Worm (Caenorhabditis elegans): ENCODE measurements around the gene lon-3.

The lon-3 gene

DNA sequence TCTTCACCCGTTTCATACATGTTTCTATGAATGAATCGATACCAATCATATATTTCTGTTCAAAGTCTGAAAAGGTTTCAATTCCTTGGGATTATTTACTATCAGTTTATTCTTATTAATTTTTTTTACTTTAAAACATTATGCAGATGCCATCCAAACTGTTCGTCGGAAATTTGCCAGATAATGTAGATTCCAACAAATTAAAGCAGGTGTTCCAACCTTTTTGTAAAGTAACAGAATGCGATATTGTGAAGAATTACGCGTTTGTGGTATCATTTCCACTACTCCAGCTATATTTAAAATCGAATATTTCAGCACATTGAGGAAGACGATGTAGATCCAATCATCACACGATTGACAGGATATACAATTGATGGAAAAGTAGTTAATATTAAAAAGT is 6.3 kb downstream of the lon-3 start, which contains the start of gene rnp-1 (continued):
- TF ChIP-seq let-607 (tag; optimal IDR thresholded peaks at IDR 0.05) (no peak), lin-26 (GFP tag; IDR thresholded peaks at IDR 0.05) (no peak), T26A5.8 (tag; optimal IDR thresholded peaks at IDR 0.05) (no peak), attf-6 (GFP tag; IDR thresholded peaks at IDR 0.05) (0 out of 2 replicates have a peak, but pooled peaks have one; percentile 11), chd-7 (tag; optimal IDR thresholded peaks at IDR 0.05) (no peak), ztf-28 (GFP tag; IDR thresholded peaks at IDR 0.05) (no peak), F49E8.2 (tag; optimal IDR thresholded peaks at IDR 0.05; ENCODE audit: insufficient read depth) (peak; percentile 16), unc-130 (GFP tag; optimal IDR thresholded peaks at IDR 0.05) (no peak), efl-1 (GFP tag; optimal IDR thresholded peaks at IDR 0.05) (no peak), ceh-79 (tag; optimal IDR thresholded peaks at IDR 0.05) (no peak), hlh-26 (GFP tag; conservative IDR thresholded peaks at IDR 0.05) (no peak), sptf-2 (GFP tag; optimal IDR thresholded peaks at IDR 0.05) (no peak), K12H6.12 (tag; optimal IDR thresholded peaks at IDR 0.05) (no peak), mes-4 (tag; optimal IDR thresholded peaks at IDR 0.05) (no peak), F37B4.10 (GFP tag; IDR thresholded peaks at IDR 0.05) (no peak), tlf-1 (GFP tag; optimal IDR thresholded peaks at IDR 0.05) (peak; percentile 24), bed-2 (GFP tag; IDR thresholded peaks at IDR 0.05) (no peak), mcd-1 (GFP tag; IDR thresholded peaks at IDR 0.05) (no peak), lin-35 (GFP tag; optimal IDR thresholded peaks at IDR 0.05) (peak in 1 of 3 experiments; percentile 4), snpc-1.1 (tag; optimal IDR thresholded peaks at IDR 0.05; ENCODE audit: insufficient read depth) (no peak), fkh-3 (tag; optimal IDR thresholded peaks at IDR 0.05) (no peak), B0336.3 (GFP tag; IDR thresholded peaks at IDR 0.05) (peak; percentile 58; the same call in 1 of the 2 replicates), snpc-1.3 (tag; optimal IDR thresholded peaks at IDR 0.05; ENCODE audit: insufficient read depth) (no peak)

DNA sequence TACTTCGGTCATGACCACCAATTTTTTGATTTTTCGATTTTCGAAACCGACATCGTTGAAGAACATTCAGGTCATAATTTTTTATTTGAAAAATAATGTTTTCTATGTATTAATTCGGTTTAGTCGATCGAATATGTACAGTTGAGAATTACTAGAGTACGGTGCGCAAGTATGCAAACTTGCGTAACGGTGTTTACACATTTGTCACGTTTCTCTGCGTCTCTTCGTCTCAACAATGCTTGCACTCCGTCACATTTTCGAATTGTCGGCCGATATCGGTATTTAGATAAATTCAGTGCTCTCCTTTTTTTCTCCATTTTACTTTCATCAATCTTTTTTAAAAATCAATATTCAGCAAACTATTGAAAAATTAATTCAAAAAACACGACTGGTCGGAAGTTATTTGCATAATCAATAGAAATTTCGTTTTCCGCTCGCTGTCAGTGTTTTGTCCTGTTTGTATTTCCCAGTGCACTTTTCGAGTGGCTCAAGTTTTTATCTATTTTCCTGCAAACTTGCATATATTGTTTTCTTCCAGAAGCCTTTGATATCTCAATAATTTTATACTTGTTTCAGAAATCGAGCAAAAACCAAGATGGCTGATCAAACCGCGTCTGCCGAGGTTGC is 7.4 kb downstream of the lon-3 start, which contains the start of gene dpy-30:
Gene dpy-30, plus strand, starts transcription at position 577 of the 627 bp plus-strand sequence.
- no peak for TF ChIP-seq F57C9.4 (tag; optimal IDR thresholded peaks at IDR 0.05)
- TF ChIP-seq efl-1 (GFP tag; optimal IDR thresholded peaks at IDR 0.05) = peak; percentile 12
- TF ChIP-seq madf-6 (GFP tag; IDR thresholded peaks at IDR 0.05) = peak; percentile 38; the same call in 1 of the 2 replicates
- no peak for TF ChIP-seq cebp-1 (GFP tag; IDR thresholded peaks at IDR 0.05)
- peak; percentile 4 for TF ChIP-seq cebp-1 (tag; optimal IDR thresholded peaks at IDR 0.05)
- no peak for TF ChIP-seq nfya-2 (GFP tag; IDR thresholded peaks at IDR 0.05)
- no peak for TF ChIP-seq K11D2.4 (GFP tag; IDR thresholded peaks at IDR 0.05)
- peak; percentile 3 for TF ChIP-seq tbp1 (GFP tag; optimal IDR thresholded peaks at IDR 0.05)
- TF ChIP-seq B0261.1 (tag; optimal IDR thresholded peaks at IDR 0.05) = no peak
- no peak for TF ChIP-seq F39B2.1 (GFP tag; IDR thresholded peaks at IDR 0.05)
- peak; percentile 67 for TF ChIP-seq attf-3 (GFP tag; conservative IDR thresholded peaks at IDR 0.05)
- no peak for TF ChIP-seq F37B4.10 (GFP tag; IDR thresholded peaks at IDR 0.05)
- peak; percentile 86 for TF ChIP-seq hmg-1.2 (GFP tag; IDR thresholded peaks at IDR 0.05)
- 0 out of 2 replicates have a peak, but pooled peaks have one; percentile 18 for TF ChIP-seq mcd-1 (GFP tag; IDR thresholded peaks at IDR 0.05)
- no peak for TF ChIP-seq ceh-79 (tag; optimal IDR thresholded peaks at IDR 0.05)
- no peak for TF ChIP-seq lsy-27 (tag; optimal IDR thresholded peaks at IDR 0.05; ENCODE audit: borderline replicate concordance, insufficient read depth)
- TF ChIP-seq ztf-18 (tag; optimal IDR thresholded peaks at IDR 0.05) = peak; percentile 10
- TF ChIP-seq snpc-4 (GFP tag; optimal IDR thresholded peaks at IDR 0.05) = no peak
- peak in 2 of 4 experiments; percentile 3 to 46 for TF ChIP-seq snpc-4 (tag; optimal IDR thresholded peaks at IDR 0.05)
- TF ChIP-seq lin-54 (GFP tag; optimal IDR thresholded peaks at IDR 0.05) = peak; percentile 53
- peak; percentile 60 for TF ChIP-seq F49E8.2 (tag; optimal IDR thresholded peaks at IDR 0.05; ENCODE audit: insufficient read depth)
- TF ChIP-seq unc-130 (GFP tag; optimal IDR thresholded peaks at IDR 0.05) = no peak
- no peak for TF ChIP-seq snpc-1.3 (tag; optimal IDR thresholded peaks at IDR 0.05; ENCODE audit: insufficient read depth)
- TF ChIP-seq lsl-1 (GFP tag; optimal IDR thresholded peaks at IDR 0.05) = peak; percentile 62
- no peak for TF ChIP-seq lin-40 (tag; optimal IDR thresholded peaks at IDR 0.05)
- peak; percentile 57 for TF ChIP-seq snpc-3.4 (tag; optimal IDR thresholded peaks at IDR 0.05)
- no peak for TF ChIP-seq ceh-58 (GFP tag; IDR thresholded peaks at IDR 0.05)
- TF ChIP-seq unc-62 (GFP tag; optimal IDR thresholded peaks at IDR 0.05) = no peak
- peak; percentile 31; the same call in 1 of the 2 replicates for TF ChIP-seq D2030.7 (GFP tag; IDR thresholded peaks at IDR 0.05)

Measured in whole organism, young adult.